Worm (Caenorhabditis elegans): ENCODE results near the gene crh-1.

ce11 chrIII:11680514-11680913 is 22.9 kb downstream of the crh-1 start:
- TF ChIP-seq F13H6.1 (tag; optimal IDR thresholded peaks at IDR 0.05) (no peak), unc-86 (tag; optimal IDR thresholded peaks at IDR 0.05) (no peak), pag-3 (tag; optimal IDR thresholded peaks at IDR 0.05; ENCODE audit: borderline replicate concordance) (no peak), syd-9 (tag; optimal IDR thresholded peaks at IDR 0.05) (no peak), nfya-1 (tag; optimal IDR thresholded peaks at IDR 0.05) (no peak), tbx-2 (tag; optimal IDR thresholded peaks at IDR 0.05) (no peak), pros-1 (tag; optimal IDR thresholded peaks at IDR 0.05) (no peak), nhr-232 (tag; optimal IDR thresholded peaks at IDR 0.05) (no peak), ama-1 (optimal IDR thresholded peaks at IDR 0.05) (no peak), ceh-31 (tag; optimal IDR thresholded peaks at IDR 0.05) (no peak), nhr-11 (tag; optimal IDR thresholded peaks at IDR 0.05) (no peak)

All from whole organism, late embryonic.